Fruit fly (Drosophila melanogaster): Measurements from ENCODE around the gene CG7264.

DNA sequence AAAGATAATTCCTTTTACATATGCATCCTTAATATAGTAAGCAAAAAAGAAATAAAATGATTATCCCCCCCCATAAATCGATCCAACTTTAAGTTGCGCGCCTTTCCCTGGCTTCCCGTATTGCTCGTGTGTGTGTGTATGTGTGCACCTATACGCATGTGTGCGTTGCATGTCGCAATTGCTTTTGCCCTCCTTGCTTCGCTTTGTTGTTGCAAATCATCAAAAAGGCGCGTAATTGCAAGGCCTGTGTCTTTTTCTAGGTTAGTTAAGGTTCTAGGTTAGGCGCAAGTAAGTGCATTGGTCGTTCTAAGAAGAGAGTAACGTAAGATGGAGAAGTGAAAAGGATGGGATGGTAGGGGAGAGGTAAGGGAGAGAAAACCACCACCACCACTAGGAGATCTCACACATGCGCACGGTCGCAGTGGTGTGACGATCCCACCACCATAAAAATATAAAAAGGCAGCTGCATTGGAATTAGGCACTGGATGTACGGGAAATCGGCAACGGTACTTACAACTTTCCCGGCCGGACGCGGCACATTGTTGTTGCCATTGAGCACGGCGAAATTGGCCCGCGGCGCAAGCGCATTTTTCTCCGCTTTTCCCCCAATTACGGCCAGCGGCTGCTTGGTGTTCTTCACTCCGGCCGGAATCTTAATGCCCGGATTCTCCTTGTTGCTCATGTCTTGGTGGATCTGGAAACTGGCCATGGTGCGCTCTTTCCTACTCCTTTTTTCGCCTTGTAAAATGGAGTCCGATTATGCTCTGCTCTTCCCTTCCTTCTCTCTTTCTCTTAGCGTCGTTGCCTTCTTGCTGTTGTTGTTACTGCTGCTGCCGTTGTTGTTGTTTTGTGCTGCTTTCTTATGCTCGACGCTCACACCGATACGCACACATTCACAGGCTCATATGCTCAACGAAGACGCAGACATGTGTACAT, 3.8 kb downstream of the CG7264 start:
- TF ChIP-seq CG12768 (GFP tag; optimal IDR thresholded peaks at IDR 0.05) (no peak), kay (GFP tag; ENCODE audit: borderline replicate concordance) (no peak), Mnt (GFP tag; optimal IDR thresholded peaks at IDR 0.05) (no peak), toe (GFP tag; optimal IDR thresholded peaks at IDR 0.05) (no peak), Crg-1 (GFP tag; optimal IDR thresholded peaks at IDR 0.05) (no peak), CG5204 (GFP tag; optimal IDR thresholded peaks at IDR 0.05) (no peak), CG14711 (tag; optimal IDR thresholded peaks at IDR 0.05) (no peak), cic (GFP tag; optimal IDR thresholded peaks at IDR 0.05) (no peak), CG33017 (tag; optimal IDR thresholded peaks at IDR 0.05) (no peak), CG7045 (GFP tag; optimal IDR thresholded peaks at IDR 0.05) (no peak), CG11617 (GFP tag; optimal IDR thresholded peaks at IDR 0.05) (no peak), pad (GFP tag; optimal IDR thresholded peaks at IDR 0.05) (peak; percentile 7), Hr96 (GFP tag; optimal IDR thresholded peaks at IDR 0.05) (no peak)

All from whole organism, adult.